Fruit fly (Drosophila melanogaster) whole organism, embryonic: ENCODE results near the gene Polr3A.

Experiments
- Adf1 ChIP-seq: fragments of 200-800 bp; sonication (Bioruptor generic); IDR thresholded peaks from 2 replicates; pipeline ENCODE4 v1.3.6; 2022; ENCODE audit warnings: missing biosample characterization, missing genetic modification characterization
- Atf-2 ChIP-seq: fragments of 200-800 bp; sonication (Bioruptor generic); optimal IDR thresholded peaks from 2 replicates; lab custom pipeline; 2016; ENCODE audit warnings: missing biosample characterization, missing genetic modification characterization
- CG12155 ChIP-seq: fragments of 200-800 bp; sonication (Bioruptor generic); optimal IDR thresholded peaks from 3 replicates; lab custom pipeline; 2016; ENCODE audit warnings: missing biosample characterization, missing genetic modification characterization
- CG12942 ChIP-seq: fragments of 200-800 bp; sonication (Bioruptor generic); optimal IDR thresholded peaks from 3 replicates; lab custom pipeline; 2016; ENCODE audit warnings: missing biosample characterization, missing genetic modification characterization
- CG13287 ChIP-seq: fragments of 200-800 bp; sonication (Bioruptor generic); IDR thresholded peaks from 2 replicates; pipeline ENCODE4 v1.3.6; 2022; ENCODE audit warnings: missing biosample characterization, missing genetic modification characterization; ENCODE audit not compliant: partially characterized antibody
- CG13424 ChIP-seq: fragments of 200-800 bp; sonication (Bioruptor generic); optimal IDR thresholded peaks from 2 replicates; lab custom pipeline; 2019; ENCODE audit warnings: missing biosample characterization, mild to moderate bottlenecking, missing genetic modification characterization, moderate library complexity
- CG13624 ChIP-seq: fragments of 200-800 bp; sonication (Bioruptor generic); optimal IDR thresholded peaks from 2 replicates; lab custom pipeline; 2016; ENCODE audit warnings: missing biosample characterization, missing genetic modification characterization
- CG17829 ChIP-seq: fragments of 200-800 bp; optimal IDR thresholded peaks from 2 replicates; lab custom pipeline; 2019; ENCODE audit warnings: missing biosample characterization, mild to moderate bottlenecking, missing genetic modification characterization, moderate library complexity
- CG18011 ChIP-seq: fragments of 200-800 bp; sonication (Bioruptor generic); optimal IDR thresholded peaks from 2 replicates; lab custom pipeline; 2017; ENCODE audit warnings: missing biosample characterization, missing genetic modification characterization, mild to moderate bottlenecking, moderate library complexity, missing genotype
- CG2116 ChIP-seq: fragments of 200-800 bp; sonication (Bioruptor generic); optimal IDR thresholded peaks from 3 replicates; lab custom pipeline; 2018; ENCODE audit warnings: missing biosample characterization, mild to moderate bottlenecking, missing genetic modification characterization
- CG2712 ChIP-seq: fragments of 200-800 bp; optimal IDR thresholded peaks from 3 replicates; lab custom pipeline; 2019; ENCODE audit warnings: missing biosample characterization, mild to moderate bottlenecking, missing genetic modification characterization, moderate library complexity
- CG6765 ChIP-seq: fragments of 200-800 bp; sonication (Bioruptor generic); optimal IDR thresholded peaks from 3 replicates; lab custom pipeline; 2017; ENCODE audit warnings: missing biosample characterization, mild to moderate bottlenecking, missing genetic modification characterization
- CG8924 ChIP-seq: fragments of 200-800 bp; optimal IDR thresholded peaks from 3 replicates; lab custom pipeline; 2019; ENCODE audit warnings: missing biosample characterization, mild to moderate bottlenecking, missing genetic modification characterization, moderate library complexity
- Dref ChIP-seq: fragments of 200-800 bp; sonication (Bioruptor generic); IDR thresholded peaks from 2 replicates; pipeline ENCODE4 v1.3.6; 2022; ENCODE audit warnings: missing biosample characterization, missing genetic modification characterization
- E2f1 ChIP-seq: fragments of 200-800 bp; sonication (Bioruptor generic); IDR thresholded peaks from 2 replicates; pipeline ENCODE4 v1.3.6; 2022; ENCODE audit warnings: missing biosample characterization, missing genetic modification characterization
- E2f2 ChIP-seq: fragments of 200-800 bp; sonication (Bioruptor generic); IDR thresholded peaks from 2 replicates; pipeline ENCODE4 v1.3.6; 2022; ENCODE audit warnings: missing biosample characterization, missing genetic modification characterization
- HLH4C ChIP-seq: fragments of 200-800 bp; sonication (Bioruptor generic); IDR thresholded peaks from 3 replicates; pipeline ENCODE4 v1.3.6; 2022; ENCODE audit warnings: missing biosample characterization, missing genetic modification characterization; ENCODE audit not compliant: partially characterized antibody
- HmgZ ChIP-seq: fragments of 200-800 bp; sonication (Bioruptor generic); optimal IDR thresholded peaks from 2 replicates; lab custom pipeline; 2018; ENCODE audit warnings: missing biosample characterization, mild to moderate bottlenecking, missing genetic modification characterization
- Hmr ChIP-seq: fragments of 200-800 bp; sonication (Bioruptor generic); optimal IDR thresholded peaks from 3 replicates; lab custom pipeline; 2017; ENCODE audit warnings: mild to moderate bottlenecking, missing biosample characterization, missing genetic modification reagents, missing genetic modification characterization
- Hr3 ChIP-seq: fragments of 200-800 bp; sonication (Bioruptor generic); optimal IDR thresholded peaks from 3 replicates; lab custom pipeline; 2016; ENCODE audit warnings: missing biosample characterization, missing genetic modification characterization
- Lhr ChIP-seq: fragments of 200-800 bp; sonication (Bioruptor generic); optimal IDR thresholded peaks from 3 replicates; lab custom pipeline; 2017; ENCODE audit warnings: mild to moderate bottlenecking, missing biosample characterization, missing genetic modification reagents, missing genetic modification characterization
- MESR4 ChIP-seq: fragments of 200-800 bp; sonication (Bioruptor generic); optimal IDR thresholded peaks from 2 replicates; lab custom pipeline; 2018; ENCODE audit warnings: missing biosample characterization, mild to moderate bottlenecking, missing genetic modification characterization, moderate library complexity
- Med ChIP-seq: fragments of 200-800 bp; sonication (Bioruptor generic); peaks from one replicate; lab custom pipeline; 2016; ENCODE audit warnings: missing biosample characterization, missing genetic modification characterization, mild to moderate bottlenecking, inconsistent platforms, moderate library complexity
- NK7.1 ChIP-seq: fragments of 200-800 bp; sonication (Bioruptor generic); optimal IDR thresholded peaks from 3 replicates; lab custom pipeline; 2016; ENCODE audit warnings: missing biosample characterization, missing genetic modification characterization
- Oaz ChIP-seq: fragments of 200-800 bp; sonication (Bioruptor generic); IDR thresholded peaks from 2 replicates; pipeline ENCODE4 v1.3.6; 2022; ENCODE audit warnings: missing biosample characterization, missing genetic modification characterization
- PHDP ChIP-seq: fragments of 200-800 bp; sonication (Bioruptor generic); optimal IDR thresholded peaks from 3 replicates; lab custom pipeline; 2018; ENCODE audit warnings: missing biosample characterization, mild to moderate bottlenecking, missing genetic modification characterization, moderate library complexity
- Pdp1 ChIP-seq, 2 experiments: fragments of 200-800 bp; sonication (Bioruptor generic); optimal IDR thresholded peaks; 3 replicates each; lab custom pipeline; 2016; ENCODE audit warnings: missing biosample characterization in 2 of 2, missing genetic modification characterization in 2 of 2, mild to moderate bottlenecking in 1 of 2, moderate library complexity in 1 of 2
- Tbp ChIP-seq: fragments of >200 bp; optimal IDR thresholded peaks from 2 replicates; lab custom pipeline; 2018; ENCODE audit warnings: missing biosample characterization, missing genetic modification characterization
- ash1 ChIP-seq: fragments of 200-800 bp; sonication (Bioruptor generic); optimal IDR thresholded peaks from 2 replicates; lab custom pipeline; 2018; ENCODE audit warnings: missing biosample characterization, mild to moderate bottlenecking, missing genetic modification characterization
- bowl ChIP-seq: fragments of 200-800 bp; sonication (Bioruptor generic); IDR thresholded peaks from 2 replicates; pipeline ENCODE4 v1.3.6; 2022; ENCODE audit warnings: missing biosample characterization, missing genetic modification characterization
- crp ChIP-seq, 2 experiments: fragments of 200-800 bp; sonication (Bioruptor generic); optimal IDR thresholded peaks; 2 replicates in 1 of 2; 3 replicates in 1 of 2; lab custom pipeline; 2017; ENCODE audit warnings: missing biosample characterization in 2 of 2, missing genetic modification characterization in 2 of 2, mild to moderate bottlenecking in 1 of 2, moderate library complexity in 1 of 2
- da ChIP-seq: fragments of 200-800 bp; sonication (Bioruptor generic); optimal IDR thresholded peaks from 2 replicates; lab custom pipeline; 2016; ENCODE audit warnings: missing biosample characterization, missing genetic modification characterization
- disco-r ChIP-seq: fragments of 200-800 bp; sonication (Bioruptor generic); optimal IDR thresholded peaks from 2 replicates; lab custom pipeline; 2016; ENCODE audit warnings: missing biosample characterization, missing genetic modification characterization
- exex ChIP-seq: fragments of 200-800 bp; sonication (Bioruptor generic); optimal IDR thresholded peaks from 4 replicates; lab custom pipeline; 2018; ENCODE audit warnings: missing biosample characterization, mild to moderate bottlenecking, missing genetic modification characterization, moderate library complexity
- hkb ChIP-seq, 2 experiments: fragments of 200-800 bp in 1 of 2; fragments of >200 bp in 1 of 2; sonication (Bioruptor generic) in 1 of 2; IDR thresholded peaks in 1 of 2; optimal IDR thresholded peaks in 1 of 2; 2 replicates each; pipeline versions ENCODE4 v1.3.6 to Lab custom; 2017 to 2022; ENCODE audit warnings: missing biosample characterization in 1 of 2, missing genetic modification characterization in 1 of 2
- insv ChIP-seq, 2 experiments: fragments of 200-800 bp; sonication (Bioruptor generic); optimal IDR thresholded peaks; 3 replicates each; lab custom pipeline; 2016 to 2018; ENCODE audit warnings: missing biosample characterization in 2 of 2, missing genetic modification characterization in 2 of 2
- kah ChIP-seq: fragments of 200-800 bp; sonication (Bioruptor generic); optimal IDR thresholded peaks from 2 replicates; lab custom pipeline; 2018; ENCODE audit warnings: missing biosample characterization, mild to moderate bottlenecking, missing genetic modification characterization
- knrl ChIP-seq: fragments of 200-800 bp; sonication (Bioruptor generic); IDR thresholded peaks from 3 replicates; pipeline ENCODE4 v1.3.6; 2022; ENCODE audit warnings: missing biosample characterization, missing genetic modification characterization; ENCODE audit not compliant: partially characterized antibody
- pita ChIP-seq: fragments of 200-800 bp; sonication (Bioruptor generic); optimal IDR thresholded peaks from 2 replicates; lab custom pipeline; 2017; ENCODE audit warnings: missing biosample characterization, mild to moderate bottlenecking, missing genetic modification characterization
- pzg ChIP-seq: fragments of 200-800 bp; sonication (Bioruptor generic); optimal IDR thresholded peaks from 3 replicates; lab custom pipeline; 2018; ENCODE audit warnings: missing biosample characterization, mild to moderate bottlenecking, missing genetic modification characterization, moderate library complexity
- scrt ChIP-seq: fragments of 200-800 bp; sonication (Bioruptor generic); optimal IDR thresholded peaks from 2 replicates; lab custom pipeline; 2018; ENCODE audit warnings: missing biosample characterization, mild to moderate bottlenecking, missing genetic modification characterization, moderate library complexity
- sima ChIP-seq: fragments of 200-800 bp; sonication (Bioruptor generic); optimal IDR thresholded peaks from 2 replicates; lab custom pipeline; 2016; ENCODE audit warnings: missing biosample characterization, missing genetic modification characterization
- sr ChIP-seq: fragments of 200-800 bp; sonication (Bioruptor generic); IDR thresholded peaks from 3 replicates; pipeline ENCODE4 v1.3.6; 2022; ENCODE audit warnings: missing biosample characterization, missing genetic modification characterization
- sug ChIP-seq: fragments of 200-800 bp; optimal IDR thresholded peaks from 2 replicates; lab custom pipeline; 2019; ENCODE audit warnings: missing biosample characterization, mild to moderate bottlenecking, missing genetic modification characterization, moderate library complexity
- unc-4 ChIP-seq: fragments of 200-800 bp; sonication (Bioruptor generic); IDR thresholded peaks from 2 replicates; pipeline ENCODE4 v1.3.6; 2022; ENCODE audit warnings: missing biosample characterization, missing genetic modification characterization; ENCODE audit not compliant: partially characterized antibody
- wek ChIP-seq: fragments of 200-800 bp; sonication (Bioruptor generic); optimal IDR thresholded peaks from 3 replicates; lab custom pipeline; 2018; ENCODE audit warnings: missing biosample characterization, mild to moderate bottlenecking, missing genetic modification characterization, moderate library complexity
- zfh1 ChIP-seq: fragments of 200-800 bp; sonication (Bioruptor generic); IDR thresholded peaks from 3 replicates; pipeline ENCODE4 v1.3.6; 2022; ENCODE audit warnings: missing biosample characterization, missing genetic modification characterization

The Polr3A gene

dm6 chrX:15748945-15749344, 13.8 kb upstream of the Polr3A start, which contains the start of gene Mvd (continued):
- TF ChIP-seq crp (GFP tag; optimal IDR thresholded peaks at IDR 0.05; lab: Kevin White, UChicago) (peak in 1 of 2 experiments; percentile 52), pita (GFP tag; lab: Kevin White, UChicago) (peak; percentile 65), kah (GFP tag; lab: Kevin White, UChicago) (peak; percentile 33), Adf1 (GFP tag; lab: Robert Waterston, UW) (peak; percentile 8; the same call in 1 of the 2 replicates), Med (GFP tag; lab: Kevin White, UChicago) (peak; percentile 81), sr (no peak), HmgZ (tag; lab: Kevin White, UChicago) (peak; percentile 74), insv (GFP tag; optimal IDR thresholded peaks at IDR 0.05; lab: Kevin White, UChicago) (peak in 1 of 2 experiments; percentile 24), hkb (optimal IDR thresholded peaks at IDR 0.05; lab: Kevin White, UChicago) (peak; percentile 17), hkb (GFP tag; IDR thresholded peaks at IDR 0.05; lab: Robert Waterston, UW) (no peak), CG2712 (tag; lab: Kevin White, UChicago) (peak; percentile 45), CG13624 (peak; percentile 19), Hr3 (peak; percentile 0), pzg (GFP tag; lab: Kevin White, UChicago) (peak; percentile 92), sima (GFP tag; lab: Kevin White, UChicago) (no peak), zfh1 (0 out of 3 replicates have a peak, but pooled peaks have one; percentile 21), ash1 (GFP tag; lab: Kevin White, UChicago) (no peak), E2f2 (GFP tag; lab: Robert Waterston, UW) (peak; percentile 58), CG13287 (GFP tag; lab: Robert Waterston, UW) (peak; percentile 65), unc-4 (GFP tag; lab: Robert Waterston, UW) (0 out of 2 replicates have a peak, but pooled peaks have one; percentile 35), disco-r (GFP tag; lab: Kevin White, UChicago) (no peak), HLH4C (GFP tag; lab: Robert Waterston, UW) (peak; percentile 13; the same call in 1 of the 3 replicates), wek (GFP tag; lab: Kevin White, UChicago) (peak; percentile 99), MESR4 (GFP tag; lab: Kevin White, UChicago) (peak; percentile 67), CG12155 (no peak), Lhr (GFP tag; lab: Kevin White, UChicago) (peak; percentile 29), knrl (GFP tag; lab: Robert Waterston, UW) (peak; percentile 10; the same call in 1 of the 3 replicates), CG8924 (tag; lab: Kevin White, UChicago) (peak; percentile 5), da (GFP tag; lab: Kevin White, UChicago) (no peak), scrt (peak; percentile 80), sug (tag; lab: Kevin White, UChicago) (peak; percentile 35), CG17829 (peak; percentile 31)

DNA sequence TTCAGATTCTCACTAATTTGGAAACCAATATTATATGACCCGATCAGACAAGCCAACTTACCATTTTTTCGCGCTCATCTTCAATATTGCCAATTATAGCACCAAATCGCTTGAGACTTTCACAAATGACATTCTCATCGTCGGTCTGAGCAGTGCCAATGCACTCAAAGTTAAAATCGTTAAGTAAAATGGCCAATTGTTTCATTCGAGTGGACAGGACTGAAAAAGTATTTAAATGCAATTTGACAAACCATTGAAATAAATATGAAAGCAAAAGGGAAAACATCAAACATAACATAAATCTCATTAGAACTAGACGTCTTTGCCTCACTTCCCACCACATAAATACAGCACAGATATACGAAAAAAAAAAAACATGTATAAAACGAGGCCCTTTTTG, 6.7 kb upstream of the Polr3A start, which contains the start of gene CG8260:
CG8260 (plus strand) TSS at position 301 of the 400 bp plus-strand sequence.
- TF ChIP-seq exex (tag; lab: Kevin White, UChicago), result no peak

DNA sequence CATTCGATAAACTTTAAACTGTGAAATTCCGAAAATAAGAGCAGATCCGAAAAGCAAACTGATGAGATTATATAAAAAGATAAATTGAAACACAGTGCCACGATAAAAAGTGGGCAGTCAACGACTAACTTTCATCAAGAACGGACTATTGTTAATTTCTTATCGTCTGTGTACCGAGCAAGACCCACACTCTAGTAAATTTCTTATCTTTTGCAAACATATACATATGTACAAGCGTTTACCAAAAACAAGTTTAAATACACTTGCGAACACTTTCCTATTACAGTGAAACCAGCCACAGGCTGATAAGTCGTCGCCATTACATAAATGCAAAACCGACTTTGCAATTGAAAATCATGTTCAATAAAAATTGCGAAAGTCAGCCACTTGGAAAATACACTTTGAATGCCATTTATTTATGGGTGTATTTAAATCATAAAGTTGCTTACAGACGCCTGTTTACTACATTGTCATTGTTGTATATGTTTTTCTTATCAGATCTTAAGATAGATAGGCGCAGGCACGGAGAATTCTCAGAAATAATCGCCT, 4.0 kb upstream of the Polr3A start:
- TF ChIP-seq NK7.1 (GFP tag; lab: Kevin White, UChicago) (no peak), CG2116 (GFP tag; lab: Kevin White, UChicago) (no peak), E2f1 (no peak), Pdp1 (GFP tag; optimal IDR thresholded peaks at IDR 0.05; lab: Kevin White, UChicago) (peak in 1 of 2 experiments; percentile 54), Hmr (GFP tag; lab: Kevin White, UChicago) (no peak), bowl (no peak), Oaz (no peak), Tbp (no peak), CG12942 (GFP tag; lab: Kevin White, UChicago) (no peak), Atf-2 (no peak), CG18011 (no peak), sug (tag; lab: Kevin White, UChicago) (peak; percentile 19), PHDP (no peak), CG13424 (tag; lab: Kevin White, UChicago) (no peak), Dref (no peak), CG6765 (no peak)
